Fruit fly (Drosophila melanogaster) whole organism, larva: ENCODE results near the gene CG13476.

Source experiments
- noc ChIP-seq: fragments of 200-800 bp; sonication (Bioruptor generic); optimal IDR thresholded peaks from 3 replicates; lab custom pipeline; 2019; ENCODE audit warnings: missing biosample characterization, mild to moderate bottlenecking, missing genetic modification characterization, moderate library complexity

CG13476 gene

DNA sequence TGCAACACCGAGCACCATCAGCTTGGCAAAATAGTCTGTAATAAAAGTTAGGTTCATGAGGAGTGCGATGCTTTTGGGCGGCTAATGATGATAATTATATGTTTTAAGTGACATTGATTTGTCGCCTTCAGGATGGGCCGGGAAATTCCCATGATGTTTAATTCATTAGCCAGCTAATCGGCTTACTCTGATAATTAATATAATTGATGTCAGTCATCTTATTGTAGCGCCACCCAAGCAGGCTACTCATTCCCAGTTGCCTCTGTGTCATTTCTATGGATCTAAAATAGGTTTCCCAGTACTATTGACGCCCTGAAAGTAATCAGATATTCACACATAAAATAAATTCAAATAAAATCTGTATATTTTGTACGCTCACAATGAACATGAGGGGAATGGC lies at the start of gene CG13476:
Gene CG13476 (plus strand): TSS at position 301 of the 400 bp plus-strand sequence.
- TF ChIP-seq noc (tag; lab: Kevin White, UChicago), result no peak

- no peak for TF ChIP-seq noc (tag; lab: Kevin White, UChicago)
These were observed 49.6 kb upstream of the CG13476 start for dm6 chr3L:14655681-14656080.

DNA sequence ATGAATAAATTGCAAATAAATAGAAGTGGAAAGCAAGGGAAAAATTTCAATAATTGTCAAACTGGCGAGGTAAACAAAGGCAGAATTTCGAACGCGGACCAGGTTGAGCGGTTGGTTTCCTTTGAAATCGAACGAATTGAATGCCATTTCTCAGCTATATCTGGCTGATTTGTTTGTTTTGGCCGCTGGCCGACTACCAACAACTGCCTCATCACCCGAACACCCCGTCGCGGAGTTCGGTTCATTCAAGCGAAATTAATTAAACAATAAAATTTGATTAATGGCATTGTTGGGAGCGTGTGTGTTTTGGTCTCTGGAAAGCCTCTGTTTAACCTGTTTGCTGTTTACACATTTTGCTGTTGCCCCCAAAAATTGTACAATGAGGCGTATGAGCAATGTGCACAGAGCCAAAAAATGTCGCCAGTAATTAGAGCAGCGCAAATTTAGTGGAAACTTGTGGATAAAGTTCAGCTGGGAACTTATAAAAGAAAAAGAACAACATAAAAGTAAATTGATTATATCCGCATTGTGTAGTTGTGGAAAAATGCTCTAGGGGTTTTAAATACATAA lies 47.7 kb upstream of the CG13476 start:
- peak; percentile 49 for TF ChIP-seq noc (tag; lab: Kevin White, UChicago)

- no peak for TF ChIP-seq noc (tag; lab: Kevin White, UChicago)
These were observed 45.0 kb upstream of the CG13476 start for dm6 chr3L:14659954-14660907.

dm6 chr3L:14661567-14662258 lies 43.6 kb upstream of the CG13476 start:
- no peak for TF ChIP-seq noc (tag; lab: Kevin White, UChicago)

dm6 chr3L:14663750-14664149 lies 41.5 kb upstream of the CG13476 start:
- TF ChIP-seq noc (tag; lab: Kevin White, UChicago), result no peak

- no peak for TF ChIP-seq noc (tag; lab: Kevin White, UChicago)
These were observed 40.9 kb upstream of the CG13476 start for dm6 chr3L:14664390-14664789.

DNA sequence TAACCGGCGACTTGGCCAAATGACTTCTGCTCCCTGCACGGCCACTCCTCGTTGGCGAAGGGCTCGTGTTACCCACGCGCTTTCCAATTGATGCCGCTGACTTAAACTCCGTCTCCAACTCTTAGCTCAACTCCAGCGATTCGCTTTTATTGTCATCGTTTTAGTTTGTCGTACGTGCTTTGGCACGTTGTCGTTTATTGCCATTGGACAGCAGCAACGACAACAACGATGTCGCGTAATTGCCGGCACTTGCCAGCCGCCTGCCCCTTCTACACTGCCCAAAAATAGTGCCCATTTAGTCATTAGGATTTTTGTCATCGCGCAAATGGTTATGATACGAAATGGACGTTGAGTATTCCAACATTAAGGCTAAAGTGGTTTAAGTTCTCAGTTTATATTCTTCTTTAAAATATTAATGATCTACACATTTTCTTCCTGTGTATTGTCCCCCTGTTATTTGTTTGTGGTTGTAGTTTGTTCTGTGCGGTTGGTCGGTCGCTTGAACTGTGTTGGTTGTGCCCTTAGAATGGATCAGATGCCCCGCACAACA lies 39.4 kb upstream of the CG13476 start:
- peak; percentile 66 for TF ChIP-seq noc (tag; lab: Kevin White, UChicago)

DNA sequence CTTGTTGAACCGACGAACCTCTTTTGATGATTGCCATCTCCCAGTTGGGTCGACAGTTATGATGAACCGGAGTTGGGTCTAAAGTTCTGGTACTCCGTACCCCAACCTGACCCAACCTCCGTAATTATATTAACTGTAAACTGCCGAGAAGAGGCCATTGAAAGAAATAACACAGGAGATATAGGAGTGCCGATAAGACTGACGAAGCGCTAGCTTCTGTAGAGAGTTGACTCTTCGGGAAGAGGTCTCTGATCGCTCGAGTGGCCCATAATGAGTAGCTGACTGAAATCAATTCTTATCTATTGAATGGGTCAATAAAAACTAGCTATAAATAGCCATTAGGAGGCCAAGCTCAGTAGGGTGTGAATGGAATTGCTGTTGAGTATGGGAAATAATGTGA lies 36.6 kb upstream of the CG13476 start:
- no peak for TF ChIP-seq noc (tag; lab: Kevin White, UChicago)

dm6 chr3L:14671546-14671945 lies 33.7 kb upstream of the CG13476 start:
- TF ChIP-seq noc (tag; lab: Kevin White, UChicago), result no peak

DNA sequence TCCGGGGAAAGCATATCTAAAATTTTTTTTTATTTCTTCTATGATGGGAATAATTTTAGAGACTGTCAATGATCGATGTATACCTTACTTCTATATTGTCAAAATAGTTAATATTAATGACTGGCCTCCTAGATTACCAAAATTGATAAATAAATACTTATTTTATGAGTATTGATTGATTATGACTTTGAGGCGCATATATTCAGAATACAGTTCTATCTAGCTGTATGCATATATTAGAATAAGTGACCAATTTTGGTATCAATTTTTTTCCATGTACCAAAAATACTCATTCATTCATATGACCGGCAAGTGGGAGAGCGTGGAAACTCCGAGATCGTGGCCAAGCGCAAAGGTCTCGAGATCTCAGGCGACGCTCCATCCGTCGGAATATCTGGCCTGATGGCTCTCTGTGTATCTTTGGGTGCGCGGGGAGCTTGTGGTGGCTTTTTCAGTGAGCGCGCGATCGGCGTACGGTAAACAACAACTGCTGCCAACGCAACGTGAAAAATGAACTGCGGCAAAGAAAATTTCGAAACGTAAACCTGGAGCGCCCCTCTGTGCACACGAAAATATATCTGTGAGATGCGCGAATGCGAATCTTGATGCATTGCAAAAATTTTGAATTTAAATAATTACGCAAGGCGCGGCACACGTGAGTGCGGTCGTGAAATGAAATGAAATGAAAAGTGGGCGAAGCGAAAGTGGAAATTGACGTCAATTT lies 32.7 kb upstream of the CG13476 start, which contains the start of the genes CG43121 and ome:
Gene CG43121 (minus strand): TSS at position 51 of the 724 bp plus-strand sequence.
Gene ome (plus strand): TSS at position 453 of the 724 bp plus-strand sequence.
- peak; percentile 30 for TF ChIP-seq noc (tag; lab: Kevin White, UChicago)

DNA sequence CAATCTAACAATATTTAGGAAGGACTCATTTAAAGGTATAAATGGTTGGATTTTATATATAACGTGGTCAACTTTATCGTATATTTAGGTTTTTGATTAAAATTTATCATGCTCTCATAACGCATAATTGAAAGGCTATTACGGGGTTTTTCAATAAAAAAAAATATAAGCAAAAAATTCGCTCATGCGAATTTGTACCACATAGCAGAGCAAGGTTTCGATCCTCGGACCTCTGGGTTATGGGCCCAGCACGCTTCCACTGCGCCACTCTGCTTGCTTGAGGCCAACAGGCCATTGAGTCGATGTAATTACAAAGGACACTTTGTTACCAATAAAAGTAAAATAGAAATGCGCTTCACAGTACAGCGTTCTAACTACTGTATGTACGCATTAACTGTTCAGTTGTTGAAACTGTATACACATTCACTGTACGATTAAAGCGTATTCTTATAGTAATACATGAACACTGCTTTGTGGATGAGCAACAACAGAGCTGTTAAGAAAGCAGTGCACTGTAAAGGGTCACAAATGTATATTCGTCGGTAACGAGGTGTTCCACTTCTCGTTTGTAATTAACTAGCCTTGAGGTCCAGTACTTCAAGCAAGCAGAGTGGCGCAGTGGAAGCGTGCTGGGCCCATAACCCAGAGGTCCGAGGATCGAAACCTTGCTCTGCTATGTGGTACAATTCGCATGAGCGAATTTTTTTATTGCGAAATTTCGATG lies 31.4 kb upstream of the CG13476 start:
- no peak for TF ChIP-seq noc (tag; lab: Kevin White, UChicago)

DNA sequence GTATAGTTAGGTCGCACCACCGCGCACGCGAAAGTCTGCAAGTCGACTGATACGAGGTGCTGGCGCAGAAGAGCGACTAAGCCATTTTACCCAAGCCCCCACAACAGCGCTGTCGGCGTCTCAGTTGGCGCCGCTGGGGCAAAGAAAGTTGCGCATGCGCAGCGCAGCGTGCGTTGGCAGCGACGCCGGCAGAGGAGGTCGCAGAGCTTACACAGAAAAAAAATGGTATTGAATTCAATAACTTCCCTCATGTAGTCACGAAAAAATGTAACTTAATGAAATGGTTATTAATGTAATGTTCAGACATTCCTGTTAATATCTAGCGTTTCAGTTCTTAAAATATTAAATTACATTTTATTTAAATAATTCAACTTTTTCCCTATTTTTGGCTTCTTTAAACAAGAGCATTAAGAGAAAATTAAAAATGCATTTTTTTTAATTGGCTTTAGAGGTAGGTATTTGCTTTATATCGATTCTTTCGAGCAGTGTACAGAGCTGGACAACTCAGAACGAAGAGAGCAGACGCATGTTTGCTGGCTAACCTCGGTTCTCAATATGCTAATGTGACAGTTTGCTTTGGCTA lies 27.1 kb upstream of the CG13476 start, which contains the start of gene CG4914:
Gene CG4914 (minus strand): TSS at position 51 of the 583 bp plus-strand sequence.
- peak; percentile 83 for TF ChIP-seq noc (tag; lab: Kevin White, UChicago)

DNA sequence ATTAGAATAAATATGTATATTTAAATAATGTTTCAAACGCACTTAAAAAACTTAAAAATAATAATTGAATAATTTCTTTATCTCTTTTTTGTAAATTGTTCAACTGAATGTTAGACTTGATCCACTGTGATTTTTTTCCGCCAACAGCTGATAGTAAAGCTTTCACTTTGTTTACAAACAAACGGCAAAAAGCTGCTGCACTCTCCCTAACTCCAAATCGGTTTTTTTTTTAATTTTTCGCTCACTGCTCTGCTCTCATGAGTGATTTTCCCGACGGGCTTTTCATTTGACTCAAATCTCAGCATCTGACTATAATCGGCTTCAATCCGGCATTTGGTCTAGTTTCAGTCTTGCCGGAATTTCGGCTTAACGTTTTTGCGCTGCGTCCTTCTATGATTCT lies 23.8 kb upstream of the CG13476 start:
- TF ChIP-seq noc (tag; lab: Kevin White, UChicago), result no peak
